Fruit fly (Drosophila melanogaster) whole organism, prepupa: ENCODE results near the gene CG32248.

Experiments used
- CG8319 ChIP-seq: fragments of 200-800 bp; sonication (Bioruptor generic); optimal IDR thresholded peaks from 3 replicates; lab custom pipeline; 2016; ENCODE audit warnings: missing biosample characterization, missing genetic modification characterization
- Hr4 ChIP-seq: fragments of 200-800 bp; sonication (Bioruptor generic); optimal IDR thresholded peaks from 3 replicates; lab custom pipeline; 2016; ENCODE audit warnings: missing biosample characterization, missing genetic modification characterization
- Sox102F ChIP-seq: fragments of 200-800 bp; sonication (Bioruptor generic); optimal IDR thresholded peaks from 2 replicates; lab custom pipeline; 2016; ENCODE audit warnings: missing biosample characterization, mild to moderate bottlenecking, missing genetic modification characterization
- fd85E ChIP-seq: fragments of 200-800 bp; sonication (Bioruptor generic); optimal IDR thresholded peaks from 3 replicates; lab custom pipeline; 2016; ENCODE audit warnings: missing biosample characterization, missing genetic modification characterization
- pdm3 ChIP-seq: fragments of 200-800 bp; sonication (Bioruptor generic); optimal IDR thresholded peaks from 3 replicates; lab custom pipeline; 2016; ENCODE audit warnings: missing biosample characterization, missing genetic modification characterization

DNA sequence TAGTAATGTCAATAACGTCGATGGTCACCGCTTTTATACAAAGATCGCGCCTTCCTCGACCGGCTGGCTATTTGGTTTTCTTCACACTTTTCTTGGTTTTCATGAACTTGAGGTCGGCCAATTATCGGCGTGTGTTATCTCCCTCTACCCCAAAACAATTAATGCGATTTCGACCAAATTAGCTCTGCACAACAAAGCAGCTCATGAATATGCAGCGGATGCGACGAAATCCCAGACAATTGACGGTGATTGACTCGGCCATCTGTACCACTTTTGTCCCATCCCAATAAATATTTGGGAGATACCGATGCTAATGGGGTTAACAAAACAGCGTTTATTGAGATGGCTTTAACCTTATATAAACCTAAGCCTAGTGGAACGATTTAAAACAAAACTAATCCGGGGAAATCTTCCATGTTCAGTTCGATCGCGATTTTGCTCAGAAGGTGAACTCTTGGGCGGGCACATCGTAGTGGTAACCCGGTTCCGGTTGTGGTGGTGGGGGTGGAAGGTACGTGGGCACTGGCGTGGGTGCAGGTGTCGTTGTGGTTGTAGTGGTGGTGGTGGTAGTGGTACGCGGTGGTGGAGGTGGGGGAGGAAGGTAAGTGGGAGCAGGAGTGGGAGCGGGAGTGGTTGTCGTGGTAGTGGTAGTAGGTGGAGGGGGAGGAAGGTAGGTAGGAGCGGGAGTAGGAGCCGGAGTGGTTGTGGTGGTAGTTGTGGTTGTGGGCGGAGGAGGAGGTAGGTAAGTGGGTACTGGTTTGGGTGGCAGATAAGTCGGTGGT lies 11.1 kb upstream of the CG32248 start, which contains the start of gene CG15022:
- TF ChIP-seq fd85E (no peak), Hr4 (GFP tag; lab: Kevin White, UChicago) (no peak), CG8319 (GFP tag; lab: Kevin White, UChicago) (no peak), pdm3 (GFP tag; lab: Kevin White, UChicago) (no peak), Sox102F (no peak)
